Worm (Caenorhabditis elegans): Measurements from ENCODE around the gene far-2.

Gene far-2

ce11 chrIII:9050600-9050999, 31.0 kb upstream of the far-2 start, which contains the start of gene ikke-1:
Gene ikke-1, minus strand, starts transcription at chrIII:9050700.
- TF ChIP-seq hnd-1 (tag; optimal IDR thresholded peaks at IDR 0.05) = no peak
- TF ChIP-seq tbx-11 (GFP tag; IDR thresholded peaks at IDR 0.05) = no peak
- TF ChIP-seq tra-4 (tag; optimal IDR thresholded peaks at IDR 0.05) = no peak
- TF ChIP-seq ceh-36 (tag; optimal IDR thresholded peaks at IDR 0.05) = no peak
- no peak for TF ChIP-seq aly-1 (tag; optimal IDR thresholded peaks at IDR 0.05)
- no peak for TF ChIP-seq pes-1 (GFP tag; IDR thresholded peaks at IDR 0.05)
- TF ChIP-seq hmbx-1 (tag; optimal IDR thresholded peaks at IDR 0.05) = no peak

ce11 chrIII:9051119-9051597, 30.5 kb upstream of the far-2 start:
- TF ChIP-seq hmg-4 (GFP tag; optimal IDR thresholded peaks at IDR 0.05) (no peak), ama-1 (optimal IDR thresholded peaks at IDR 0.05) (no peak), tbx-11 (GFP tag; IDR thresholded peaks at IDR 0.05) (no peak), ceh-36 (tag; optimal IDR thresholded peaks at IDR 0.05) (peak; percentile 3), hnd-1 (tag; optimal IDR thresholded peaks at IDR 0.05) (peak; percentile 61), sea-1 (GFP tag; conservative IDR thresholded peaks at IDR 0.05) (peak; percentile 47; the same call in 1 of the 2 replicates), ceh-13 (GFP tag; optimal IDR thresholded peaks at IDR 0.05) (no peak)

ce11 chrIII:9051714-9052113, 29.9 kb upstream of the far-2 start:
- TF ChIP-seq hmg-4 (GFP tag; optimal IDR thresholded peaks at IDR 0.05) = no peak
- TF ChIP-seq pes-1 (GFP tag; IDR thresholded peaks at IDR 0.05) = no peak
- no peak for TF ChIP-seq hmbx-1 (tag; optimal IDR thresholded peaks at IDR 0.05)
- TF ChIP-seq ama-1 (optimal IDR thresholded peaks at IDR 0.05) = no peak
- no peak for TF ChIP-seq F13C5.2 (tag; optimal IDR thresholded peaks at IDR 0.05)
- no peak for TF ChIP-seq sea-1 (GFP tag; conservative IDR thresholded peaks at IDR 0.05)
- no peak for TF ChIP-seq scrt-1 (GFP tag; IDR thresholded peaks at IDR 0.05)
- TF ChIP-seq ceh-13 (GFP tag; optimal IDR thresholded peaks at IDR 0.05) = no peak
- TF ChIP-seq ceh-36 (tag; optimal IDR thresholded peaks at IDR 0.05) = no peak
- no peak for TF ChIP-seq aly-1 (tag; optimal IDR thresholded peaks at IDR 0.05)

- TF ChIP-seq tbx-37 (GFP tag; conservative IDR thresholded peaks at IDR 0.05) (no peak), tbx-11 (GFP tag; IDR thresholded peaks at IDR 0.05) (no peak), aly-1 (tag; optimal IDR thresholded peaks at IDR 0.05) (no peak), ceh-36 (tag; optimal IDR thresholded peaks at IDR 0.05) (no peak), hmg-4 (GFP tag; optimal IDR thresholded peaks at IDR 0.05) (no peak), scrt-1 (GFP tag; IDR thresholded peaks at IDR 0.05) (0 out of 2 replicates have a peak, but pooled peaks have one; percentile 59), sea-1 (GFP tag; conservative IDR thresholded peaks at IDR 0.05) (peak; percentile 33; the same call in 1 of the 2 replicates), hmbx-1 (tag; optimal IDR thresholded peaks at IDR 0.05) (no peak), B0310.2 (tag; optimal IDR thresholded peaks at IDR 0.05) (no peak)
Observed at ce11 chrIII:9052371-9052978, 29.2 kb upstream of the far-2 start.

ce11 chrIII:9053263-9053662, 28.4 kb upstream of the far-2 start:
- TF ChIP-seq pes-1 (GFP tag; IDR thresholded peaks at IDR 0.05) = 0 out of 2 replicates have a peak, but pooled peaks have one; percentile 37
- no peak for TF ChIP-seq F13C5.2 (tag; optimal IDR thresholded peaks at IDR 0.05)

- TF ChIP-seq pes-1 (GFP tag; IDR thresholded peaks at IDR 0.05) (peak; percentile 12; the same call in 1 of the 2 replicates), F13C5.2 (tag; optimal IDR thresholded peaks at IDR 0.05) (peak; percentile 66), scrt-1 (GFP tag; IDR thresholded peaks at IDR 0.05) (no peak), hmbx-1 (tag; optimal IDR thresholded peaks at IDR 0.05) (no peak), hmg-4 (GFP tag; optimal IDR thresholded peaks at IDR 0.05) (peak; percentile 47), tbx-37 (GFP tag; conservative IDR thresholded peaks at IDR 0.05) (no peak), ama-1 (optimal IDR thresholded peaks at IDR 0.05) (no peak), ceh-13 (GFP tag; optimal IDR thresholded peaks at IDR 0.05) (no peak), B0310.2 (tag; optimal IDR thresholded peaks at IDR 0.05) (peak; percentile 63), tra-4 (tag; optimal IDR thresholded peaks at IDR 0.05) (peak; percentile 58), ets-7 (tag; optimal IDR thresholded peaks at IDR 0.05) (no peak), tbx-11 (GFP tag; IDR thresholded peaks at IDR 0.05) (no peak), hnd-1 (tag; optimal IDR thresholded peaks at IDR 0.05) (peak; percentile 31), sea-1 (GFP tag; conservative IDR thresholded peaks at IDR 0.05) (0 out of 2 replicates have a peak, but pooled peaks have one; percentile 11), flt-1 (GFP tag; IDR thresholded peaks at IDR 0.05) (peak; percentile 24; the same call in 1 of the 2 replicates), aly-1 (tag; optimal IDR thresholded peaks at IDR 0.05) (no peak), ceh-36 (tag; optimal IDR thresholded peaks at IDR 0.05) (no peak)
Observed at ce11 chrIII:9053740-9054252, 27.8 kb upstream of the far-2 start, which contains the start of gene R107.5. Gene R107.5, minus strand, starts transcription at chrIII:9053790.

- no peak for TF ChIP-seq aly-1 (tag; optimal IDR thresholded peaks at IDR 0.05)
- 0 out of 2 replicates have a peak, but pooled peaks have one; percentile 58 for TF ChIP-seq sea-1 (GFP tag; conservative IDR thresholded peaks at IDR 0.05)
Observed at ce11 chrIII:9054414-9055147, 27.0 kb upstream of the far-2 start, which contains the start of gene cls-2. Gene cls-2, plus strand, starts transcription at chrIII:9055048.

Measured in whole organism, early embryonic.